Worm (Caenorhabditis elegans): ENCODE data around the gene gfi-1.

The gfi-1 gene

ce11 chrV:6399831-6400230, at the start of gene gfi-1:
TSS of gene gfi-1 (minus strand) at chrV:6399931.
- TF ChIP-seq skn-1 (tag; optimal IDR thresholded peaks at IDR 0.05) = no peak
- TF ChIP-seq irx-1 (tag; optimal IDR thresholded peaks at IDR 0.05) = no peak
- TF ChIP-seq isw-1 (GFP tag; IDR thresholded peaks at IDR 0.05) = no peak
- no peak for TF ChIP-seq fos-1 (tag; optimal IDR thresholded peaks at IDR 0.05)
- no peak for TF ChIP-seq pag-3 (tag; optimal IDR thresholded peaks at IDR 0.05; ENCODE audit: borderline replicate concordance, insufficient read depth)
- TF ChIP-seq sptf-1 (tag; optimal IDR thresholded peaks at IDR 0.05) = no peak
- no peak for TF ChIP-seq nhr-19 (GFP tag; conservative IDR thresholded peaks at IDR 0.05)

DNA sequence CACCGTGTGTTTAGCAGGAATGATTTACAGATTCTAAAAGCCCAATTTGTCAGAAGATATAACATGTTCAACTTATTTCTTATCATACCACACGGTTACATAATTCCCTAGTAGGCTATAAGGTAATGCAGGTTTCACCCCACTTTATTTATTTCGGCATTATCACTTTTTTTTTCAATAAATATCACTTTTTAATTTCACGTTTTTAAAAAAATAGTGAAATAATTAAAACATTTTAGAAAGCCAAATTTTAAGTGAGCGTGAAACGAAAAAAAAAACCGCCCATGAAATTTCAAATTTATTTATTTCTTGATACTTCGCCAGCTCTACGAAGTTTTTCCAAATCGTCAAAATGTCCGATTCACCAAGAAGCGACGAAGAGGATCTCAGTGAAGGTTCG, 48.6 kb upstream of the gfi-1 start, which contains the start of gene fbxa-196:
Gene fbxa-196 (plus strand): TSS at position 301 of the 400 bp plus-strand sequence.
- no peak for TF ChIP-seq mep-1 (tag; optimal IDR thresholded peaks at IDR 0.05)
- no peak for TF ChIP-seq efl-1 (optimal IDR thresholded peaks at IDR 0.05)
- no peak for TF ChIP-seq efl-1 (GFP tag; optimal IDR thresholded peaks at IDR 0.05 in 1 of 2)
- no peak for TF ChIP-seq nhr-28 (tag; optimal IDR thresholded peaks at IDR 0.05)
- no peak for TF ChIP-seq egl-27 (tag; optimal IDR thresholded peaks at IDR 0.05)
- no peak for TF ChIP-seq unc-130 (tag; optimal IDR thresholded peaks at IDR 0.05)
- TF ChIP-seq efl-3 (GFP tag; optimal IDR thresholded peaks at IDR 0.05) = no peak
- no peak for TF ChIP-seq fkh-8 (tag; optimal IDR thresholded peaks at IDR 0.05)

ce11 chrV:6442037-6442436, 42.3 kb upstream of the gfi-1 start, which contains the start of gene T05H4.3:
TSS of gene T05H4.3 (plus strand) at chrV:6442337.
- TF ChIP-seq Y116A8C.19 (tag; optimal IDR thresholded peaks at IDR 0.05; ENCODE audit: borderline replicate concordance) (no peak), sup-37 (GFP tag; optimal IDR thresholded peaks at IDR 0.05) (no peak), efl-3 (GFP tag; optimal IDR thresholded peaks at IDR 0.05) (no peak), zip-4 (GFP tag; optimal IDR thresholded peaks at IDR 0.05) (no peak), grh-1 (GFP tag; IDR thresholded peaks at IDR 0.05) (no peak), ceh-90 (tag; optimal IDR thresholded peaks at IDR 0.05) (no peak), jun-1 (tag; optimal IDR thresholded peaks at IDR 0.05) (no peak), nhr-84 (tag; optimal IDR thresholded peaks at IDR 0.05) (no peak), lin-39 (tag; optimal IDR thresholded peaks at IDR 0.05) (no peak), lin-13 (GFP tag; optimal IDR thresholded peaks at IDR 0.05) (no peak), ceh-63 (GFP tag; optimal IDR thresholded peaks at IDR 0.05) (no peak), hlh-4 (tag; optimal IDR thresholded peaks at IDR 0.05) (no peak), dsc-1 (tag; optimal IDR thresholded peaks at IDR 0.05) (no peak), lin-14 (GFP tag; optimal IDR thresholded peaks at IDR 0.05) (no peak), nhr-12 (tag; optimal IDR thresholded peaks at IDR 0.05) (no peak), irx-1 (tag; optimal IDR thresholded peaks at IDR 0.05) (no peak), ztf-11 (tag; optimal IDR thresholded peaks at IDR 0.05) (no peak), egl-27 (tag; optimal IDR thresholded peaks at IDR 0.05) (no peak), snu-23 (GFP tag; optimal IDR thresholded peaks at IDR 0.05) (no peak), elt-2 (tag; optimal IDR thresholded peaks at IDR 0.05) (no peak)

- TF ChIP-seq Y116A8C.19 (tag; optimal IDR thresholded peaks at IDR 0.05; ENCODE audit: borderline replicate concordance) = no peak
- TF ChIP-seq ztf-11 (tag; optimal IDR thresholded peaks at IDR 0.05) = no peak
Measured at ce11 chrV:6441613-6442012, 41.9 kb upstream of the gfi-1 start, which contains the start of gene T05H4.15. TSS of gene T05H4.15 (minus strand) at chrV:6441713.

ce11 chrV:6438601-6439000, 38.9 kb upstream of the gfi-1 start, which contains the start of gene T05H4.4:
TSS of gene T05H4.4 (plus strand) at chrV:6438901.
- TF ChIP-seq lin-35 (GFP tag; optimal IDR thresholded peaks at IDR 0.05) (no peak), unc-86 (tag; optimal IDR thresholded peaks at IDR 0.05) (no peak), fkh-8 (tag; optimal IDR thresholded peaks at IDR 0.05) (no peak), tbx-2 (tag; optimal IDR thresholded peaks at IDR 0.05) (no peak), lsy-2 (tag; optimal IDR thresholded peaks at IDR 0.05) (no peak), nhr-237 (tag; optimal IDR thresholded peaks at IDR 0.05) (no peak), aly-2 (tag; optimal IDR thresholded peaks at IDR 0.05) (no peak), sptf-1 (tag; optimal IDR thresholded peaks at IDR 0.05) (no peak)

Data from whole organism, L1 larva.